Fruit fly (Drosophila melanogaster) whole organism, embryonic: ENCODE data around the gene CG31278.
A peak's percentile ranks its signal among the peaks of the same experiment; 100 is the strongest.

ENCODE experiments used
- Adf1 ChIP-seq: fragments of 200-800 bp; sonication (Bioruptor generic); IDR thresholded peaks from 2 replicates; pipeline ENCODE4 v1.3.6; 2022; ENCODE audit warnings: missing biosample characterization, missing genetic modification characterization
- CG11093 ChIP-seq: fragments of 200-800 bp; sonication (Bioruptor generic); IDR thresholded peaks from 3 replicates; pipeline ENCODE4 v1.3.6; 2022; ENCODE audit warnings: missing biosample characterization, missing genetic modification characterization
- CG11560 ChIP-seq: fragments of 200-800 bp; sonication (Bioruptor generic); IDR thresholded peaks from 3 replicates; pipeline ENCODE4 v1.3.6; 2022; ENCODE audit warnings: missing biosample characterization, missing genetic modification characterization
- CG12071 ChIP-seq: fragments of 200-800 bp; sonication (Bioruptor generic); optimal IDR thresholded peaks from 3 replicates; lab custom pipeline; 2018; ENCODE audit warnings: missing biosample characterization, mild to moderate bottlenecking, missing genetic modification characterization
- CG12219 ChIP-seq: fragments of 200-800 bp; sonication (Bioruptor generic); optimal IDR thresholded peaks from 3 replicates; lab custom pipeline; 2018; ENCODE audit warnings: missing biosample characterization, mild to moderate bottlenecking, missing genetic modification characterization
- CG14050 ChIP-seq: fragments of 200-800 bp; sonication (Bioruptor generic); IDR thresholded peaks from 3 replicates; pipeline ENCODE4 v1.3.6; 2022; ENCODE audit warnings: missing biosample characterization, missing genetic modification characterization
- CG16815 ChIP-seq: fragments of 200-800 bp; sonication (Bioruptor generic); optimal IDR thresholded peaks from 3 replicates; lab custom pipeline; 2017; ENCODE audit warnings: missing biosample characterization, mild to moderate bottlenecking, missing genetic modification characterization
- CG17612 ChIP-seq: fragments of 200-800 bp; sonication (Bioruptor generic); IDR thresholded peaks from 2 replicates; pipeline ENCODE4 v1.3.6; 2022; ENCODE audit warnings: missing biosample characterization, missing genetic modification characterization
- CG18764 ChIP-seq: fragments of 200-800 bp; sonication (Bioruptor generic); optimal IDR thresholded peaks from 3 replicates; lab custom pipeline; 2016; ENCODE audit warnings: missing biosample characterization, missing genetic modification characterization
- CG32767 ChIP-seq: fragments of 200-800 bp; sonication (Bioruptor generic); IDR thresholded peaks from 2 replicates; pipeline ENCODE4 v1.3.6; 2022; ENCODE audit warnings: missing biosample characterization, missing genetic modification characterization
- CG4328 ChIP-seq: fragments of 200-800 bp; sonication (Bioruptor generic); optimal IDR thresholded peaks from 3 replicates; lab custom pipeline; 2017; ENCODE audit warnings: missing biosample characterization, missing genetic modification reagents, missing genetic modification characterization
- CG4617 ChIP-seq: fragments of 200-800 bp; sonication (Bioruptor generic); optimal IDR thresholded peaks from 3 replicates; lab custom pipeline; 2016; ENCODE audit warnings: missing biosample characterization, missing genetic modification characterization, borderline replicate concordance
- CG7963 ChIP-seq: fragments of 200-800 bp; sonication (Bioruptor generic); IDR thresholded peaks from 3 replicates; pipeline ENCODE4 v1.3.6; 2022; ENCODE audit warnings: missing biosample characterization, missing genetic modification characterization; ENCODE audit not compliant: partially characterized antibody
- CG8388 ChIP-seq: fragments of 200-800 bp; sonication (Bioruptor generic); optimal IDR thresholded peaks from 2 replicates; lab custom pipeline; 2019; ENCODE audit warnings: missing biosample characterization, mild to moderate bottlenecking, missing genetic modification characterization, moderate library complexity
- CG8944 ChIP-seq: fragments of 200-800 bp; sonication (Bioruptor generic); optimal IDR thresholded peaks from 3 replicates; lab custom pipeline; 2016; ENCODE audit warnings: missing biosample characterization, missing genetic modification characterization
- CG9727 ChIP-seq: fragments of 200-800 bp; sonication (Bioruptor generic); optimal IDR thresholded peaks from 3 replicates; lab custom pipeline; 2017; ENCODE audit warnings: missing biosample characterization, mild to moderate bottlenecking, missing genetic modification characterization
- CG9932 ChIP-seq: fragments of 200-800 bp; sonication (Bioruptor generic); IDR thresholded peaks from 2 replicates; pipeline ENCODE4 v1.3.6; 2022; ENCODE audit warnings: missing biosample characterization, missing genetic modification characterization
- CoRest ChIP-seq: fragments of 200-800 bp; sonication (Bioruptor generic); optimal IDR thresholded peaks from 3 replicates; lab custom pipeline; 2018; ENCODE audit warnings: missing biosample characterization, mild to moderate bottlenecking, missing genetic modification characterization, moderate library complexity
- Dip3 ChIP-seq: fragments of 200-800 bp; sonication (Bioruptor generic); optimal IDR thresholded peaks from 3 replicates; lab custom pipeline; 2016; ENCODE audit warnings: missing biosample characterization, missing genetic modification characterization
- Doc3 ChIP-seq: fragments of 200-800 bp; sonication (Bioruptor generic); IDR thresholded peaks from 3 replicates; pipeline ENCODE4 v1.3.6; 2022; ENCODE audit warnings: missing biosample characterization, missing genetic modification characterization; ENCODE audit not compliant: partially characterized antibody
- Ets65A ChIP-seq: fragments of 200-800 bp; sonication (Bioruptor generic); peaks from one replicate; lab custom pipeline; 2016; ENCODE audit warnings: missing biosample characterization, missing genetic modification characterization
- H2.0 ChIP-seq: fragments of 200-800 bp; sonication (Bioruptor generic); IDR thresholded peaks from 2 replicates; pipeline ENCODE4 v1.3.6; 2022; ENCODE audit warnings: missing biosample characterization, missing genetic modification characterization
- Hey ChIP-seq: fragments of 200-800 bp; sonication (Bioruptor generic); optimal IDR thresholded peaks from 3 replicates; lab custom pipeline; 2018; ENCODE audit warnings: missing biosample characterization, mild to moderate bottlenecking, missing genetic modification characterization
- HmgZ ChIP-seq: fragments of 200-800 bp; sonication (Bioruptor generic); optimal IDR thresholded peaks from 2 replicates; lab custom pipeline; 2018; ENCODE audit warnings: missing biosample characterization, mild to moderate bottlenecking, missing genetic modification characterization
- Hr39 ChIP-seq: fragments of >200 bp; optimal IDR thresholded peaks from 2 replicates; lab custom pipeline; 2017
- Lpt ChIP-seq: fragments of >200 bp; optimal IDR thresholded peaks from 2 replicates; lab custom pipeline; 2018; ENCODE audit warnings: missing biosample characterization, missing genetic modification characterization
- Opbp ChIP-seq: fragments of 200-800 bp; sonication (Bioruptor generic); IDR thresholded peaks from 3 replicates; pipeline ENCODE4 v1.3.6; 2022; ENCODE audit warnings: missing biosample characterization, missing genetic modification characterization; ENCODE audit not compliant: partially characterized antibody
- Sin3A ChIP-seq: fragments of >200 bp; optimal IDR thresholded peaks from 2 replicates; lab custom pipeline; 2018
- Sox100B ChIP-seq: fragments of 200-800 bp; sonication (Bioruptor generic); optimal IDR thresholded peaks from 3 replicates; lab custom pipeline; 2018; ENCODE audit warnings: missing biosample characterization, mild to moderate bottlenecking, missing genetic modification characterization
- Sox102F ChIP-seq: fragments of 200-800 bp; sonication (Bioruptor generic); optimal IDR thresholded peaks from 2 replicates; lab custom pipeline; 2018; ENCODE audit warnings: missing biosample characterization, mild to moderate bottlenecking, missing genetic modification characterization, moderate library complexity
- YL-1 ChIP-seq: fragments of 200-800 bp; sonication (Bioruptor generic); optimal IDR thresholded peaks from 3 replicates; lab custom pipeline; 2017; ENCODE audit warnings: missing biosample characterization, mild to moderate bottlenecking, missing genetic modification characterization
- ab ChIP-seq: fragments of 200-800 bp; sonication (Bioruptor generic); optimal IDR thresholded peaks from 2 replicates; lab custom pipeline; 2016; ENCODE audit warnings: missing biosample characterization, missing genetic modification characterization
- br ChIP-seq: fragments of >200 bp; optimal IDR thresholded peaks from 2 replicates; lab custom pipeline; 2017
- danr ChIP-seq: fragments of 200-800 bp; sonication (Bioruptor generic); IDR thresholded peaks from 2 replicates; pipeline ENCODE4 v1.3.6; 2022; ENCODE audit warnings: missing biosample characterization, missing genetic modification characterization
- en ChIP-seq: fragments of 200-800 bp; sonication (Bioruptor generic); optimal IDR thresholded peaks from 2 replicates; lab custom pipeline; 2016; ENCODE audit warnings: missing biosample characterization, missing genetic modification characterization
- exex ChIP-seq: fragments of 200-800 bp; sonication (Bioruptor generic); optimal IDR thresholded peaks from 4 replicates; lab custom pipeline; 2018; ENCODE audit warnings: missing biosample characterization, mild to moderate bottlenecking, missing genetic modification characterization, moderate library complexity
- fd96Cb ChIP-seq: fragments of 200-800 bp; sonication (Bioruptor generic); optimal IDR thresholded peaks from 2 replicates; lab custom pipeline; 2018; ENCODE audit warnings: missing biosample characterization, mild to moderate bottlenecking, missing genetic modification characterization, moderate library complexity
- gt ChIP-seq: fragments of 200-800 bp; sonication (Bioruptor generic); IDR thresholded peaks from 2 replicates; pipeline ENCODE4 v1.3.6; 2022; ENCODE audit warnings: missing biosample characterization, missing genetic modification characterization
- hbn ChIP-seq: fragments of 200-800 bp; sonication (Bioruptor generic); IDR thresholded peaks from 2 replicates; pipeline ENCODE4 v1.3.6; 2022; ENCODE audit warnings: missing biosample characterization, missing genetic modification characterization; ENCODE audit not compliant: partially characterized antibody
- hkb ChIP-seq, 2 experiments: fragments of 200-800 bp in 1 of 2; fragments of >200 bp in 1 of 2; sonication (Bioruptor generic) in 1 of 2; IDR thresholded peaks in 1 of 2; optimal IDR thresholded peaks in 1 of 2; 2 replicates each; pipeline versions ENCODE4 v1.3.6 to Lab custom; 2017 to 2022; ENCODE audit warnings: missing biosample characterization in 1 of 2, missing genetic modification characterization in 1 of 2
- kni ChIP-seq: fragments of 200-800 bp; sonication (Bioruptor generic); optimal IDR thresholded peaks from 3 replicates; lab custom pipeline; 2017; ENCODE audit warnings: mild to moderate bottlenecking, missing biosample characterization, missing genetic modification reagents, missing genetic modification characterization
- lilli ChIP-seq: fragments of 200-800 bp; sonication (Bioruptor generic); optimal IDR thresholded peaks from 3 replicates; lab custom pipeline; 2016; ENCODE audit warnings: missing biosample characterization, missing genetic modification characterization
- maf-S ChIP-seq: fragments of 200-800 bp; sonication (Bioruptor generic); optimal IDR thresholded peaks from 2 replicates; lab custom pipeline; 2016; ENCODE audit warnings: missing biosample characterization, missing genetic modification characterization
- nom ChIP-seq: fragments of 200-800 bp; sonication (Bioruptor generic); optimal IDR thresholded peaks from 2 replicates; lab custom pipeline; 2017; ENCODE audit warnings: missing biosample characterization, missing genetic modification characterization, mild to moderate bottlenecking, moderate library complexity, missing genetic modification reagents
- pb ChIP-seq: fragments of 200-800 bp; sonication (Bioruptor generic); optimal IDR thresholded peaks from 3 replicates; lab custom pipeline; 2016; ENCODE audit warnings: missing biosample characterization, missing genetic modification characterization
- prd ChIP-seq, 3 experiments: fragments of >200 bp in 2 of 3; fragments of 200-800 bp in 1 of 3; sonication (Bioruptor generic) in 1 of 3; optimal IDR thresholded peaks in 2 of 3; IDR thresholded peaks in 1 of 3; 2 replicates in 2 of 3; 3 replicates in 1 of 3; pipeline versions ENCODE4 v1.3.6 to Lab custom; 2017 to 2022; ENCODE audit warnings: missing biosample characterization in 1 of 3, missing genetic modification characterization in 1 of 3
- sc ChIP-seq, 3 experiments: fragments of >200 bp in 2 of 3; fragments of 200-800 bp in 1 of 3; sonication (Bioruptor generic) in 1 of 3; optimal IDR thresholded peaks; 2 replicates in 2 of 3; 3 replicates in 1 of 3; lab custom pipeline; 2017; ENCODE audit warnings: mild to moderate bottlenecking in 1 of 3, missing biosample characterization in 1 of 3, missing genetic modification characterization in 1 of 3, missing genetic modification reagents in 1 of 3
- sens ChIP-seq: fragments of 200-800 bp; sonication (Bioruptor generic); peaks from one replicate; lab custom pipeline; 2016; ENCODE audit warnings: missing biosample characterization, missing genetic modification characterization
- slbo ChIP-seq: fragments of 200-800 bp; sonication (Bioruptor generic); IDR thresholded peaks from 2 replicates; pipeline ENCODE4 v1.3.6; 2022; ENCODE audit warnings: missing biosample characterization, missing genetic modification characterization
- wdn ChIP-seq: fragments of 200-800 bp; sonication (Bioruptor generic); IDR thresholded peaks from 2 replicates; pipeline ENCODE4 v1.3.6; 2022; ENCODE audit warnings: missing biosample characterization, missing genetic modification characterization

The CG31278 gene

DNA sequence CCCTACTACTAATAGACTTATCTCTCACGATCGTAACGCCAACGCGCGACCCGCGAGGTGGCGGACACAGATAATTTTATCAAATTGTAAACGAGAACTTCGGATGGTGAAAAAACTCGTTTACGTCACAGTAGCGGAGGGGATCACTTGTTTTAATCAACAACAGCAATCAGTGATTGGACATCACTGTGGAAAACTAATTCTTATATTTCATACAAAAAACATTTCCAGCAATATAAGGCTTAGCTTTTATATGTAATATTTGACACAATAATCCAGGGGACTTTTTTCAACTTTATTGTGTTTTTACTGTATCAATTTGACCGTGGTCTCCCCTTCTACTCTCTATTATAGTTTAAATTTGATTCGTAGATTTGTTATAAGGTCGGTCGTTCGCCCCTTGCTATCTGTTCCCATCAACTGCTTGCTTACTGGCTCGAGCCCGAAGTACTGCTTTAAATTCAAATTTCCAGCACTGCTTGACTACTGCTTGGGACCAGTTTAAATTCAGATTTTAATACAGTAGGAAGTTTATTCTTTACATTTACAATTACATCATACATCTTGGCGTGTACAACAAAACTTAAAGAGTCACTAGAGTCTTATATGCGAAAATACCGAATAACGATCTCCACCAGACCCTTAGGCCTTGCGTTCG, 30.8 kb downstream of the CG31278 start, which contains the start of gene CG6465 (continued):
- TF ChIP-seq CG16815 (GFP tag; lab: Kevin White, UChicago) (no peak), hbn (GFP tag; lab: Robert Waterston, UW) (no peak), kni (peak; percentile 62), CG8388 (no peak), hkb (optimal IDR thresholded peaks at IDR 0.05; lab: Kevin White, UChicago) (no peak), hkb (GFP tag; IDR thresholded peaks at IDR 0.05; lab: Robert Waterston, UW) (0 out of 2 replicates have a peak, but pooled peaks have one; percentile 50), nom (GFP tag; lab: Kevin White, UChicago) (no peak), YL-1 (GFP tag; lab: Kevin White, UChicago) (no peak), prd (optimal IDR thresholded peaks at IDR 0.05; lab: Kevin White, UChicago) (no peak), prd (GFP tag; IDR thresholded peaks at IDR 0.05; lab: Robert Waterston, UW) (no peak), CoRest (tag; lab: Kevin White, UChicago) (peak; percentile 18), maf-S (GFP tag; lab: Kevin White, UChicago) (no peak), Dip3 (GFP tag; lab: Kevin White, UChicago) (no peak), Adf1 (GFP tag; lab: Robert Waterston, UW) (no peak), Hey (tag; lab: Kevin White, UChicago) (no peak), lilli (GFP tag; lab: Kevin White, UChicago) (no peak), CG9932 (GFP tag; lab: Robert Waterston, UW) (no peak), exex (tag; lab: Kevin White, UChicago) (no peak), wdn (GFP tag; lab: Robert Waterston, UW) (no peak), CG14050 (GFP tag; lab: Robert Waterston, UW) (no peak), gt (GFP tag; lab: Robert Waterston, UW) (no peak), CG32767 (GFP tag; lab: Robert Waterston, UW) (no peak), CG7963 (GFP tag; lab: Robert Waterston, UW) (no peak), br (lab: Kevin White, UChicago) (no peak), Sin3A (lab: Kevin White, UChicago) (no peak), ab (GFP tag; lab: Kevin White, UChicago) (no peak), Hr39 (lab: Kevin White, UChicago) (no peak), Sox102F (GFP tag; lab: Kevin White, UChicago) (no peak), CG17612 (GFP tag; lab: Robert Waterston, UW) (no peak), CG4617 (GFP tag; lab: Kevin White, UChicago) (no peak), Sox100B (no peak), H2.0 (no peak), en (GFP tag; lab: Kevin White, UChicago) (no peak), sc (optimal IDR thresholded peaks at IDR 0.05; lab: Kevin White, UChicago) (no peak), sc (GFP tag; optimal IDR thresholded peaks at IDR 0.05; lab: Kevin White, UChicago) (no peak), danr (no peak), Lpt (GFP tag; lab: Kevin White, UChicago) (no peak), Doc3 (no peak), sens (GFP tag; lab: Kevin White, UChicago) (peak; percentile 79), fd96Cb (no peak), HmgZ (tag; lab: Kevin White, UChicago) (peak; percentile 20), pb (GFP tag; lab: Kevin White, UChicago) (no peak), CG18764 (GFP tag; lab: Kevin White, UChicago) (no peak), Opbp (GFP tag; lab: Robert Waterston, UW) (peak; percentile 57; the same call in 1 of the 3 replicates), CG8944 (GFP tag; lab: Kevin White, UChicago) (no peak), CG4328 (GFP tag; lab: Kevin White, UChicago) (no peak), slbo (GFP tag; lab: Robert Waterston, UW) (no peak), Ets65A (GFP tag; lab: Kevin White, UChicago) (peak; percentile 73), CG12219 (GFP tag; lab: Kevin White, UChicago) (no peak), CG12071 (no peak), CG9727 (GFP tag; lab: Kevin White, UChicago) (peak; percentile 31), CG11560 (no peak), CG11093 (GFP tag; lab: Robert Waterston, UW) (no peak)
